Worm (Caenorhabditis elegans) whole organism, L1 larva: Measurements from ENCODE around the gene arg-1.

Source experiments
- C04F5.9 ChIP-seq: sonication (generic microtip); optimal IDR thresholded peaks from 2 replicates; lab custom pipeline; 2016; ENCODE audit warnings: missing genetic modification characterization, missing compliant biosample characterization
- Y116A8C.19 ChIP-seq: sonication (generic microtip); optimal IDR thresholded peaks from 2 replicates; lab custom pipeline; 2016; ENCODE audit warnings: missing compliant biosample characterization, missing genetic modification characterization, borderline replicate concordance
- alr-1 ChIP-seq: fragments of 200-800 bp; sonication (Bioruptor generic); optimal IDR thresholded peaks from 2 replicates; lab custom pipeline; 2018; ENCODE audit warnings: borderline replicate concordance, mild to moderate bottlenecking, missing genetic modification characterization, missing compliant biosample characterization
- ama-1 ChIP-seq: fragments of 150-350 bp; optimal IDR thresholded peaks from 2 replicates; lab custom pipeline; 2014
- blmp-1 ChIP-seq: fragments of 150-350 bp; optimal IDR thresholded peaks from 2 replicates; lab custom pipeline; 2014; ENCODE audit warnings: missing biosample characterization, missing genetic modification characterization
- ceh-82 ChIP-seq, 3 experiments: fragments of 150-350 bp in 1 of 3; sonication (generic microtip) in 2 of 3; optimal IDR thresholded peaks; 2 replicates each; lab custom pipeline; 2014 to 2017; ENCODE audit warnings: missing biosample characterization in 3 of 3, missing genetic modification characterization in 3 of 3
- ceh-90 ChIP-seq: sonication (generic microtip); optimal IDR thresholded peaks from 2 replicates; lab custom pipeline; 2016; ENCODE audit warnings: missing genetic modification characterization, missing compliant biosample characterization
- dpl-1 ChIP-seq, 3 experiments: fragments of 150-350 bp in 2 of 3; sonication (generic microtip) in 1 of 3; optimal IDR thresholded peaks; 2 replicates each; lab custom pipeline; 2014 to 2017; ENCODE audit warnings: missing biosample characterization in 3 of 3, missing genetic modification characterization in 3 of 3, missing genetic modification reagents in 3 of 3
- dsc-1 ChIP-seq: sonication (generic microtip); optimal IDR thresholded peaks from 2 replicates; lab custom pipeline; 2016; ENCODE audit warnings: mild to moderate bottlenecking, missing genetic modification characterization, missing compliant biosample characterization
- efl-1 ChIP-seq, 4 experiments: fragments of 150-350 bp; optimal IDR thresholded peaks in 3 of 4; peaks in 1 of 4; 1 replicate in 1 of 4; 2 replicates in 3 of 4; lab custom pipeline; 2014; ENCODE audit warnings: missing biosample characterization in 2 of 4, missing genetic modification characterization in 2 of 4, missing genetic modification reagents in 2 of 4
- elt-2 ChIP-seq: sonication (generic microtip); optimal IDR thresholded peaks from 2 replicates; lab custom pipeline; 2016; ENCODE audit warnings: missing genetic modification characterization, mild to moderate bottlenecking, inconsistent platforms, missing compliant biosample characterization, missing genetic modification reagents
- fkh-4 ChIP-seq: sonication (generic microtip); optimal IDR thresholded peaks from 2 replicates; lab custom pipeline; 2016; ENCODE audit warnings: missing compliant biosample characterization, missing genetic modification characterization, borderline replicate concordance
- grh-1 ChIP-seq: fragments of 200-800 bp; sonication (Bioruptor generic); IDR thresholded peaks from 2 replicates; pipeline ENCODE4 v1.3.6; 2022; ENCODE audit warnings: missing genetic modification reagents, missing genetic modification characterization, missing compliant biosample characterization
- hlh-17 ChIP-seq: fragments of 200-800 bp; sonication (Bioruptor generic); optimal IDR thresholded peaks from 2 replicates; lab custom pipeline; 2018; ENCODE audit warnings: missing genetic modification characterization, mild to moderate bottlenecking, missing compliant biosample characterization, moderate library complexity, borderline replicate concordance
- hlh-4 ChIP-seq: sonication (generic microtip); optimal IDR thresholded peaks from 2 replicates; lab custom pipeline; 2016; ENCODE audit warnings: mild to moderate bottlenecking, missing genetic modification characterization, missing compliant biosample characterization
- hpl-2 ChIP-seq: fragments of 150-350 bp; optimal IDR thresholded peaks from 2 replicates; lab custom pipeline; 2014; ENCODE audit warnings: missing biosample characterization, missing genetic modification reagents, missing genetic modification characterization
- isw-1 ChIP-seq: fragments of 200-800 bp; sonication (Bioruptor generic); IDR thresholded peaks from 2 replicates; pipeline ENCODE4 v1.3.6; 2022; ENCODE audit warnings: missing genetic modification characterization, missing compliant biosample characterization
- lin-39 ChIP-seq: fragments of 150-350 bp; optimal IDR thresholded peaks from 2 replicates; lab custom pipeline; 2014; ENCODE audit warnings: missing biosample characterization, missing genetic modification reagents, missing genetic modification characterization
- mdl-1 ChIP-seq, 2 experiments: fragments of 150-350 bp; optimal IDR thresholded peaks; 2 replicates each; lab custom pipeline; 2014 to 2017; ENCODE audit warnings: missing biosample characterization in 2 of 2, missing genetic modification characterization in 2 of 2, inconsistent platforms in 1 of 2
- mef-2 ChIP-seq: fragments of 150-350 bp; optimal IDR thresholded peaks from 2 replicates; lab custom pipeline; 2014; ENCODE audit warnings: missing biosample characterization, missing genetic modification characterization
- nhr-11 ChIP-seq: fragments of 150-350 bp; optimal IDR thresholded peaks from 2 replicates; lab custom pipeline; 2014; ENCODE audit warnings: missing biosample characterization, missing genetic modification characterization
- nhr-12 ChIP-seq: sonication (generic microtip); optimal IDR thresholded peaks from 2 replicates; lab custom pipeline; 2017; ENCODE audit warnings: missing biosample characterization, missing genetic modification characterization
- nhr-237 ChIP-seq: fragments of 150-350 bp; optimal IDR thresholded peaks from 2 replicates; lab custom pipeline; 2014; ENCODE audit warnings: missing biosample characterization, missing genetic modification characterization
- nhr-47 ChIP-seq: sonication (generic microtip); optimal IDR thresholded peaks from 2 replicates; lab custom pipeline; 2016; ENCODE audit warnings: mild to moderate bottlenecking, missing genetic modification characterization, moderate library complexity, missing compliant biosample characterization
- nhr-76 ChIP-seq: sonication (generic microtip); optimal IDR thresholded peaks from 2 replicates; lab custom pipeline; 2017; ENCODE audit warnings: missing biosample characterization, missing genetic modification characterization
- pqm-1 ChIP-seq: sonication (generic microtip); optimal IDR thresholded peaks from 3 replicates; lab custom pipeline; 2017; ENCODE audit warnings: missing biosample characterization, missing genetic modification characterization
- rnt-1 ChIP-seq: sonication (generic microtip); optimal IDR thresholded peaks from 2 replicates; lab custom pipeline; 2016; ENCODE audit warnings: mild to moderate bottlenecking, missing genetic modification characterization, moderate library complexity, missing compliant biosample characterization
- snpc-4 ChIP-seq: fragments of 150-350 bp; optimal IDR thresholded peaks from 2 replicates; lab custom pipeline; 2014; ENCODE audit warnings: missing biosample characterization, missing genetic modification characterization
- snu-23 ChIP-seq: sonication (generic microtip); optimal IDR thresholded peaks from 2 replicates; lab custom pipeline; 2016; ENCODE audit warnings: missing genetic modification characterization, missing compliant biosample characterization
- sox-4 ChIP-seq: sonication (generic microtip); optimal IDR thresholded peaks from 2 replicates; lab custom pipeline; 2016; ENCODE audit warnings: missing genetic modification characterization, missing compliant biosample characterization
- sptf-1 ChIP-seq: fragments of 150-350 bp; optimal IDR thresholded peaks from 2 replicates; lab custom pipeline; 2014; ENCODE audit warnings: missing biosample characterization, missing genetic modification characterization
- sup-37 ChIP-seq: fragments of 200-800 bp; sonication (Bioruptor generic); optimal IDR thresholded peaks from 2 replicates; lab custom pipeline; 2018; ENCODE audit warnings: mild to moderate bottlenecking, missing genetic modification characterization, missing compliant biosample characterization
- tbx-2 ChIP-seq: sonication (generic microtip); optimal IDR thresholded peaks from 2 replicates; lab custom pipeline; 2016; ENCODE audit warnings: missing genetic modification characterization, missing compliant biosample characterization
- unc-62 ChIP-seq: fragments of 150-350 bp; optimal IDR thresholded peaks from 2 replicates; lab custom pipeline; 2014; ENCODE audit warnings: missing biosample characterization, missing genetic modification reagents, missing genetic modification characterization
- unc-98 ChIP-seq: fragments of 200-800 bp; sonication (Bioruptor generic); IDR thresholded peaks from 2 replicates; pipeline ENCODE4 v1.3.6; 2022; ENCODE audit warnings: missing genetic modification characterization, missing compliant biosample characterization
- vab-15 ChIP-seq: sonication (generic microtip); optimal IDR thresholded peaks from 2 replicates; lab custom pipeline; 2017; ENCODE audit warnings: missing genotype, mild to moderate bottlenecking, missing genetic modification characterization, missing compliant biosample characterization
- xbp-1 ChIP-seq: sonication (generic microtip); optimal IDR thresholded peaks from 2 replicates; lab custom pipeline; 2016; ENCODE audit warnings: missing genetic modification characterization, missing compliant biosample characterization
- zag-1 ChIP-seq: fragments of 150-350 bp; optimal IDR thresholded peaks from 2 replicates; lab custom pipeline; 2014; ENCODE audit warnings: missing biosample characterization, missing genetic modification characterization

Gene arg-1

DNA sequence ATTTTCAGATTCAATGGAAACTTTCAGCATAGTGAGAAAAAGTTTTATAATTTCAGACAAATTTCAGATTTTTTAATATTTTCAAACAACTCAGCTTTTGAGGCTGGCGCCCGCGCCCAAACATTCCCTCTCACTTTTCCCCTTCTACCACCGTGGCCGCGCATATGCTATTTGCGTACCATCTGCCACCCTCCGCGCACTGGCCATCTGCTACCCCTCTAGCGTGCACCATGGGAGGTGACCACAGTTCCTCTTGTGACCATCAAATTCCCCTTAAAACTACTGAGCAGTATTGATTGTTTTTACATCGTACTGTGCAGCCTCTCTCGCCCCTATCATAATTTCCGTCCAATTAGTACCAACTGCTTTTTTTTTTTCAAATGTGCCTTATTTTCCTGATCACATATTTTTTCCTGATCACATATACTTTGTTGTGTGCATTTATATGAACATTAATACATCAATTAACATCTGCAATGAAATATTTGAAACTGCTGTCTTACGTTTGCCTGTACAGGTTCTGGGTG lies 14.3 kb downstream of the arg-1 start, which contains the start of gene C14E2.11:
TSS of gene C14E2.11 (plus strand) at position 477 of the 527 bp plus-strand sequence.
- no peak for TF ChIP-seq pqm-1 (tag; lab: Kevin White, UChicago)
- no peak for TF ChIP-seq nhr-76 (tag; lab: Kevin White, UChicago)
- TF ChIP-seq rnt-1: no peak
- TF ChIP-seq sptf-1: no peak
- no peak for TF ChIP-seq fkh-4 (tag; lab: Kevin White, UChicago)
- TF ChIP-seq hlh-4 (tag; lab: Kevin White, UChicago): no peak
- no peak for TF ChIP-seq nhr-11 (tag; lab: Kevin White, UChicago)
- TF ChIP-seq snu-23 (GFP tag; lab: Kevin White, UChicago): no peak
- no peak for TF ChIP-seq elt-2 (tag; lab: Kevin White, UChicago)
- no peak for TF ChIP-seq sox-4 (tag; lab: Kevin White, UChicago)
- TF ChIP-seq unc-62 (GFP tag; lab: Kevin White, UChicago): no peak
- TF ChIP-seq unc-98: no peak
- TF ChIP-seq, all 84 proteins: peak for 0

DNA sequence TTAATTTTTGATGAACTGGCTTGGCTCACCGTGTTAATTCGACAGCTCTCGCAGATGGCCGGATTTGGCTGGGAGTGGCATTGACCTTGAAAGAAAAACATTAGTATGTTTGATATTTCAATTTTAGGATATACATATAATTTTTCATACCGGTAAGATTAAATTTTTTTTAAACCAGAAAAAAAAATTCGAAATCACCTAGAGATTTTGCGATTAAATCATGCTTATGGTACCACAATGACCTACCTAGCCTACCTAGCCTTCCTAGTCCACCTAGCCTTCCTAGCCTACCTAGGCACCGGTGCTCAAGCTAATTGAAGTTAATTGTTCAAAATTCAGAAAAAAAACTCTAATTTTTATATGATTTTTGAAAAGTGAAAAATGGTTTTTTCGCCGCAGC lies 24.7 kb downstream of the arg-1 start, which contains the start of gene C14E2.3:
TSS of gene C14E2.3 (minus strand) at position 101 of the 400 bp plus-strand sequence.
- TF ChIP-seq ceh-82 (tag; optimal IDR thresholded peaks at IDR 0.05; lab: Kevin White, UChicago): no peak
- TF ChIP-seq grh-1: no peak
- no peak for TF ChIP-seq C04F5.9 (tag; lab: Kevin White, UChicago)
- TF ChIP-seq nhr-237 (tag; lab: Kevin White, UChicago): no peak
- TF ChIP-seq nhr-11 (tag; lab: Kevin White, UChicago): no peak
- TF ChIP-seq rnt-1: no peak
- TF ChIP-seq xbp-1 (tag; lab: Kevin White, UChicago): no peak
- TF ChIP-seq vab-15: no peak
- no peak for TF ChIP-seq isw-1
- TF ChIP-seq ama-1: no peak
- no peak for TF ChIP-seq Y116A8C.19 (tag; lab: Kevin White, UChicago)
- no peak for TF ChIP-seq hlh-17
- TF ChIP-seq blmp-1: no peak
- TF ChIP-seq, all 84 proteins: peak for 0

DNA sequence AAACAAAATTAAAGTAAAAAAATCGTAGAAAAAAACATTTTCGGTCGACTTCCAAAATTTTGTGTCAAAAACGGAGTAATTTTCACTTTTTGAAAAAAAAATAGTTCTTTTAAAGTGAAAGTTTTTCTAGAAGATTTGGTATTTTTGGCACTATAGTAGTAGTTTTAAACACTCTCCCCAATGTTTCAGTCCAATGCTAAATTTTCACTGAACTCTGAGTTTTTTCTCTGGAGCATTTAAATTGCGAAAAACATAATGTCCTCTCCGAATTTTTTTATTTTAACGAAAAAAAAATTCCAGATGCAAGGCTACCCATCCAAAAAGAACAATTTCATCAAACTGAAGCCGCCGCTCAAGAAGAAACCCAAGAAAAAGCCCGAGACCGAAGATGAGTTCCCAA lies 29.4 kb downstream of the arg-1 start, which contains the start of gene C14E2.7:
TSS of gene C14E2.7 (plus strand) at position 301 of the 400 bp plus-strand sequence.
- TF ChIP-seq dpl-1 (GFP tag; optimal IDR thresholded peaks at IDR 0.05; lab: Kevin White, UChicago) (no peak), grh-1 (no peak), nhr-12 (tag; lab: Kevin White, UChicago) (no peak)
- TF ChIP-seq, all 84 proteins: peak for 0

DNA sequence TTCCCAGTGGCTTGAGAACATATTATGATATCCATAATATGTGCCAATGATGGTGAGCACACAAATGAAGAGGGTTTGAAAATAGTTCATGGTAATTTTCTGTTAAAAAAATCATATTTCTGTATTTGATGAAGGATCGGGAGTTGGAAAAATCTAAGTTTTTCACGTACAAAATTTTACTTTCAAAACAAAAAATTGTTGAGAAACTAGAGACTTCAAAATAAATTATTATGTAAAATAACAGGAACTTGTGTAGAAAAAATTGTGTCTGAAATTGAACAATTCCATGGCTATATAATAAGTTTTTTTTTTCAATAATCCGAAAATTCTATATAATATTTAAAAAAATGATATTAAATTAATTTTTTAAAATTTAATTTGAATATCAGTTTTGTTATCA lies 34.5 kb downstream of the arg-1 start, which contains the start of gene C14E2.4:
TSS of gene C14E2.4 (minus strand) at position 101 of the 400 bp plus-strand sequence.
- TF ChIP-seq nhr-11 (tag; lab: Kevin White, UChicago): no peak
- no peak for TF ChIP-seq sup-37 (GFP tag; lab: Kevin White, UChicago)
- no peak for TF ChIP-seq nhr-47 (tag; lab: Kevin White, UChicago)
- no peak for TF ChIP-seq hpl-2 (GFP tag; lab: Kevin White, UChicago)
- TF ChIP-seq alr-1 (tag; lab: Kevin White, UChicago): no peak
- no peak for TF ChIP-seq snpc-4 (tag; lab: Kevin White, UChicago)
- no peak for TF ChIP-seq zag-1
- TF ChIP-seq ceh-82 (tag; optimal IDR thresholded peaks at IDR 0.05; lab: Kevin White, UChicago): no peak
- TF ChIP-seq efl-1 (optimal IDR thresholded peaks at IDR 0.05; lab: Kevin White, UChicago): no peak
- TF ChIP-seq efl-1 (GFP tag; optimal IDR thresholded peaks at IDR 0.05 in 1 of 2; lab: Kevin White, UChicago): no peak
- TF ChIP-seq ceh-90: no peak
- no peak for TF ChIP-seq vab-15
- TF ChIP-seq dsc-1 (tag; lab: Kevin White, UChicago): no peak
- TF ChIP-seq grh-1: no peak
- TF ChIP-seq isw-1: no peak
- TF ChIP-seq lin-39 (tag; lab: Kevin White, UChicago): no peak
- TF ChIP-seq unc-62 (GFP tag; lab: Kevin White, UChicago): no peak
- TF ChIP-seq tbx-2 (tag; lab: Kevin White, UChicago): no peak
- no peak for TF ChIP-seq rnt-1
- no peak for TF ChIP-seq mef-2 (tag; lab: Kevin White, UChicago)
- TF ChIP-seq mdl-1 (tag; optimal IDR thresholded peaks at IDR 0.05; lab: Kevin White, UChicago): no peak
- TF ChIP-seq, all 84 proteins: peak for 0
